ENCODE assay signal across 4 fruit fly cellular contexts in the genomic region with DNA sequence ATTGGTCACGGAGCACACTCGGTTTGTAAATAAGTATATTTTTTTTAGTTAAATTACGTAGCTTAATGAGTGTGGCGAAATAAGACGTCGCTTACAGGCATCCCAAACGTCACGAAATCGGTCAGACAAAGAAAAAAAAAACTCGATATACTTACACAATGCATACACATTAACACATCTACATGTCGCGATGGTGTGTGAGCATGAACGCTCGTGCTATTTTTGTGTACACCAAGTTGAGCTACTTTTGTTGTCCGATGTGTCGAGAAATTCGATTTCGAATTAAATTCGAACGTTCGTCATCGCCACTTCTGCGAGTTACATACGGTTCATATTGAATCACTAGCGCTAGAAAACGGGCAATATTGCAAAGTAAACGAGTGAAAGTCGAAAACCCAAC.
A peak's percentile ranks its signal among the peaks of the same experiment; 100 is the strongest.
TF ChIP-seq lines count a peak whose summit lies in the region.

No protein-coding gene starts in this region.

- TF ChIP-seq CTCF in whole organism, embryonic (GFP tag; optimal IDR thresholded peaks at IDR 0.05; lab: Kevin White, UChicago) = no peak

TF ChIP-seq in whole organism, adult, 20 proteins besides CTCF, POLR2A, EP300 and RAD21:
- TF ChIP-seq Mnt (GFP tag; optimal IDR thresholded peaks at IDR 0.05; lab: Kevin White, UChicago) = peak; percentile 33
- no peak for TF ChIP-seq pad (GFP tag; optimal IDR thresholded peaks at IDR 0.05; lab: Kevin White, UChicago)
- TF ChIP-seq CG33017 (tag; optimal IDR thresholded peaks at IDR 0.05; lab: Kevin White, UChicago) = no peak
- TF ChIP-seq CG11617 (GFP tag; optimal IDR thresholded peaks at IDR 0.05; lab: Kevin White, UChicago) = no peak
- no peak for TF ChIP-seq bab1 (GFP tag; optimal IDR thresholded peaks at IDR 0.05; lab: Kevin White, UChicago)
- no peak for TF ChIP-seq tj (GFP tag; optimal IDR thresholded peaks at IDR 0.05; lab: Kevin White, UChicago)
- TF ChIP-seq cnc (optimal IDR thresholded peaks at IDR 0.05; lab: Kevin White, UChicago) = no peak
- no peak for TF ChIP-seq CG1620 (GFP tag; optimal IDR thresholded peaks at IDR 0.05; lab: Kevin White, UChicago)
- no peak for TF ChIP-seq CG7101 (tag; optimal IDR thresholded peaks at IDR 0.05; lab: Kevin White, UChicago)
- TF ChIP-seq CG5204 (GFP tag; optimal IDR thresholded peaks at IDR 0.05; lab: Kevin White, UChicago) = no peak
- no peak for TF ChIP-seq CG12768 (GFP tag; optimal IDR thresholded peaks at IDR 0.05; lab: Kevin White, UChicago)
- no peak for TF ChIP-seq Clk (GFP tag; optimal IDR thresholded peaks at IDR 0.05; lab: Kevin White, UChicago)
- TF ChIP-seq toe (GFP tag; optimal IDR thresholded peaks at IDR 0.05; lab: Kevin White, UChicago) = no peak
- no peak for TF ChIP-seq Crg-1 (GFP tag; optimal IDR thresholded peaks at IDR 0.05; lab: Kevin White, UChicago)
- no peak for TF ChIP-seq CG7045 (GFP tag; optimal IDR thresholded peaks at IDR 0.05; lab: Kevin White, UChicago)
- peak; percentile 33 for TF ChIP-seq cic (GFP tag; optimal IDR thresholded peaks at IDR 0.05; lab: Kevin White, UChicago)
- TF ChIP-seq CG14711 (tag; optimal IDR thresholded peaks at IDR 0.05; lab: Kevin White, UChicago) = no peak
- TF ChIP-seq kay (GFP tag; lab: Kevin White, UChicago; ENCODE audit: borderline replicate concordance) = peak; percentile 99
- no peak for TF ChIP-seq Hr96 (GFP tag; optimal IDR thresholded peaks at IDR 0.05; lab: Kevin White, UChicago)
- no peak for TF ChIP-seq ovo (GFP tag; optimal IDR thresholded peaks at IDR 0.05; lab: Kevin White, UChicago)

TF ChIP-seq in whole organism, embryonic, 481 proteins besides CTCF, POLR2A, EP300 and RAD21 (continues in another document):
- TF ChIP-seq mirr (GFP tag; optimal IDR thresholded peaks at IDR 0.05; lab: Kevin White, UChicago) (no peak), Nf-YA (GFP tag; IDR thresholded peaks at IDR 0.05; lab: Robert Waterston, UW) (0 out of 2 replicates have a peak, but pooled peaks have one; percentile 33), CG18619 (GFP tag; optimal IDR thresholded peaks at IDR 0.05; lab: Kevin White, UChicago) (no peak), ro (GFP tag; IDR thresholded peaks at IDR 0.05; lab: Robert Waterston, UW) (no peak), lmd (GFP tag; IDR thresholded peaks at IDR 0.05; lab: Robert Waterston, UW) (no peak), dan (GFP tag; IDR thresholded peaks at IDR 0.05; lab: Robert Waterston, UW) (no peak), CG1602 (GFP tag; optimal IDR thresholded peaks at IDR 0.05; lab: Kevin White, UChicago) (no peak), CG12219 (GFP tag; optimal IDR thresholded peaks at IDR 0.05; lab: Kevin White, UChicago) (no peak), Side (GFP tag; optimal IDR thresholded peaks at IDR 0.05; lab: Kevin White, UChicago) (no peak), CG2678 (tag; optimal IDR thresholded peaks at IDR 0.05; lab: Kevin White, UChicago) (no peak), Pdp1 (GFP tag; optimal IDR thresholded peaks at IDR 0.05; lab: Kevin White, UChicago) (peak in 1 of 2 experiments; percentile 91), sqz (GFP tag; optimal IDR thresholded peaks at IDR 0.05; lab: Kevin White, UChicago) (peak; percentile 87), kah (GFP tag; optimal IDR thresholded peaks at IDR 0.05; lab: Kevin White, UChicago) (no peak), ssp (GFP tag; IDR thresholded peaks at IDR 0.05; lab: Robert Waterston, UW) (no peak), fru (optimal IDR thresholded peaks at IDR 0.05; lab: Kevin White, UChicago) (no peak), Rfx (GFP tag; IDR thresholded peaks at IDR 0.05; lab: Robert Waterston, UW) (no peak), CG9727 (GFP tag; optimal IDR thresholded peaks at IDR 0.05; lab: Kevin White, UChicago) (no peak), HLH54F (GFP tag; optimal IDR thresholded peaks at IDR 0.05; lab: Kevin White, UChicago) (no peak), CG14667 (GFP tag; IDR thresholded peaks at IDR 0.05; lab: Robert Waterston, UW) (no peak), mam (GFP tag; optimal IDR thresholded peaks at IDR 0.05; lab: Kevin White, UChicago) (no peak), CG8388 (GFP tag; optimal IDR thresholded peaks at IDR 0.05; lab: Kevin White, UChicago) (no peak), CG6683 (GFP tag; optimal IDR thresholded peaks at IDR 0.05; lab: Kevin White, UChicago) (no peak), CG13287 (GFP tag; IDR thresholded peaks at IDR 0.05; lab: Robert Waterston, UW; ENCODE audit: partially characterized antibody) (no peak), bcd (GFP tag; optimal IDR thresholded peaks at IDR 0.05; lab: Kevin White, UChicago) (no peak)

TF ChIP-seq in whole organism, prepupa, 60 proteins besides CTCF, POLR2A, EP300 and RAD21:
- TF ChIP-seq Sox15 (GFP tag; optimal IDR thresholded peaks at IDR 0.05; lab: Kevin White, UChicago) (no peak), Eip93F (GFP tag; optimal IDR thresholded peaks at IDR 0.05; lab: Kevin White, UChicago) (peak; percentile 12), CG32006 (GFP tag; optimal IDR thresholded peaks at IDR 0.05; lab: Kevin White, UChicago) (no peak), svp (GFP tag; lab: Kevin White, UChicago) (peak; percentile 42), vri (GFP tag; optimal IDR thresholded peaks at IDR 0.05; lab: Kevin White, UChicago) (peak; percentile 6), CG15336 (GFP tag; IDR thresholded peaks at IDR 0.05; lab: Robert Waterston, UW) (0 out of 2 replicates have a peak, but pooled peaks have one; percentile 14)

TF ChIP-seq in whole organism, wandering third instar larva, 38 proteins besides CTCF, POLR2A, EP300 and RAD21:
- TF ChIP-seq N (GFP tag; optimal IDR thresholded peaks at IDR 0.05; lab: Kevin White, UChicago) (no peak), Myc (optimal IDR thresholded peaks at IDR 0.05; lab: Kevin White, UChicago) (no peak), Vsx2 (GFP tag; optimal IDR thresholded peaks at IDR 0.05; lab: Kevin White, UChicago; ENCODE audit: partially characterized antibody) (no peak), CG32264 (GFP tag; optimal IDR thresholded peaks at IDR 0.05; lab: Kevin White, UChicago) (peak; percentile 18), Hr83 (GFP tag; optimal IDR thresholded peaks at IDR 0.05; lab: Kevin White, UChicago; ENCODE audit: poor library complexity, severe bottlenecking) (peak; percentile 7), sage (GFP tag; optimal IDR thresholded peaks at IDR 0.05; lab: Kevin White, UChicago) (peak; percentile 39), ey (GFP tag; optimal IDR thresholded peaks at IDR 0.05; lab: Kevin White, UChicago) (no peak), woc (GFP tag; optimal IDR thresholded peaks at IDR 0.05; lab: Kevin White, UChicago) (peak; percentile 14), Mio (GFP tag; optimal IDR thresholded peaks at IDR 0.05; lab: Kevin White, UChicago) (no peak), Rel (GFP tag; optimal IDR thresholded peaks at IDR 0.05; lab: Kevin White, UChicago) (no peak), Rel (tag; optimal IDR thresholded peaks at IDR 0.05; lab: Kevin White, UChicago) (no peak), Hnf4 (GFP tag; optimal IDR thresholded peaks at IDR 0.05; lab: Kevin White, UChicago) (no peak), CG9705 (GFP tag; optimal IDR thresholded peaks at IDR 0.05; lab: Kevin White, UChicago) (no peak), HLH106 (tag; optimal IDR thresholded peaks at IDR 0.05; lab: Kevin White, UChicago) (no peak), Dif (GFP tag; optimal IDR thresholded peaks at IDR 0.05; lab: Kevin White, UChicago; ENCODE audit: partially characterized antibody) (no peak), foxo (GFP tag; optimal IDR thresholded peaks at IDR 0.05; lab: Kevin White, UChicago) (no peak), usp (GFP tag; optimal IDR thresholded peaks at IDR 0.05; lab: Kevin White, UChicago) (no peak), lola (GFP tag; optimal IDR thresholded peaks at IDR 0.05; lab: Kevin White, UChicago) (no peak), brk (GFP tag; optimal IDR thresholded peaks at IDR 0.05; lab: Kevin White, UChicago) (peak; percentile 30), h (GFP tag; optimal IDR thresholded peaks at IDR 0.05; lab: Kevin White, UChicago) (no peak), psq (GFP tag; optimal IDR thresholded peaks at IDR 0.05; lab: Kevin White, UChicago) (no peak), sv (GFP tag; optimal IDR thresholded peaks at IDR 0.05; lab: Kevin White, UChicago) (no peak), fru (GFP tag; optimal IDR thresholded peaks at IDR 0.05; lab: Kevin White, UChicago) (no peak), Jra (GFP tag; optimal IDR thresholded peaks at IDR 0.05; lab: Kevin White, UChicago) (no peak), Abd-B (GFP tag; optimal IDR thresholded peaks at IDR 0.05; lab: Kevin White, UChicago) (no peak), Dfd (GFP tag; optimal IDR thresholded peaks at IDR 0.05; lab: Kevin White, UChicago) (no peak), GATAd (GFP tag; optimal IDR thresholded peaks at IDR 0.05; lab: Kevin White, UChicago) (no peak), Hr78 (GFP tag; optimal IDR thresholded peaks at IDR 0.05; lab: Kevin White, UChicago) (no peak), rgr (GFP tag; optimal IDR thresholded peaks at IDR 0.05; lab: Kevin White, UChicago) (no peak), dsf (GFP tag; optimal IDR thresholded peaks at IDR 0.05; lab: Kevin White, UChicago; ENCODE audit: borderline replicate concordance) (no peak), dmrt93B (GFP tag; optimal IDR thresholded peaks at IDR 0.05; lab: Kevin White, UChicago) (no peak), br (GFP tag; optimal IDR thresholded peaks at IDR 0.05; lab: Kevin White, UChicago) (no peak), jim (GFP tag; optimal IDR thresholded peaks at IDR 0.05; lab: Kevin White, UChicago) (no peak), dl (GFP tag; optimal IDR thresholded peaks at IDR 0.05; lab: Kevin White, UChicago; ENCODE audit: insufficient read depth in 1 of 2, partially characterized antibody in 2 of 2) (no peak), OdsH (GFP tag; optimal IDR thresholded peaks at IDR 0.05; lab: Kevin White, UChicago) (no peak), Sp1 (GFP tag; optimal IDR thresholded peaks at IDR 0.05; lab: Kevin White, UChicago) (no peak), pan (optimal IDR thresholded peaks at IDR 0.05; lab: Kevin White, UChicago) (no peak), tai (GFP tag; optimal IDR thresholded peaks at IDR 0.05; lab: Kevin White, UChicago) (no peak), CrebA (GFP tag; optimal IDR thresholded peaks at IDR 0.05; lab: Kevin White, UChicago; ENCODE audit: borderline replicate concordance) (no peak)
TF ChIP-seq in whole organism, wandering third instar larva: peak in this region for 5.
